Worm (Caenorhabditis elegans) whole organism, L3 larva: Measurements from ENCODE around the gene F59G1.8.

ENCODE experiments used
- R02D3.7 ChIP-seq: fragments of 150-350 bp; optimal IDR thresholded peaks from 2 replicates; lab custom pipeline; 2014; ENCODE audit warnings: missing biosample characterization, missing genetic modification characterization
- ZK546.5 ChIP-seq: sonication (generic microtip); optimal IDR thresholded peaks from 2 replicates; lab custom pipeline; 2017; ENCODE audit warnings: missing biosample characterization, missing genetic modification characterization
- aly-2 ChIP-seq: fragments of 150-350 bp; optimal IDR thresholded peaks from 2 replicates; lab custom pipeline; 2014; ENCODE audit warnings: missing biosample characterization, missing genetic modification characterization
- ama-1 ChIP-seq: fragments of 150-350 bp; optimal IDR thresholded peaks from 2 replicates; lab custom pipeline; 2018
- ceh-28 ChIP-seq: fragments of 150-350 bp; optimal IDR thresholded peaks from 2 replicates; lab custom pipeline; 2014; ENCODE audit warnings: missing biosample characterization, missing genetic modification reagents, missing genetic modification characterization
- ceh-82 ChIP-seq: fragments of 150-350 bp; optimal IDR thresholded peaks from 2 replicates; lab custom pipeline; 2014; ENCODE audit warnings: missing biosample characterization, missing genetic modification characterization
- ceh-9 ChIP-seq: sonication (generic microtip); optimal IDR thresholded peaks from 2 replicates; lab custom pipeline; 2018; ENCODE audit warnings: missing biosample characterization, missing genetic modification characterization
- daf-12 ChIP-seq: fragments of 150-350 bp; optimal IDR thresholded peaks from 2 replicates; lab custom pipeline; 2014; ENCODE audit warnings: missing biosample characterization, missing genetic modification reagents, missing genetic modification characterization
- egl-27 ChIP-seq: sonication (generic microtip); optimal IDR thresholded peaks from 4 replicates; lab custom pipeline; 2017; ENCODE audit warnings: missing biosample characterization, missing genetic modification reagents, missing genetic modification characterization
- egl-5 ChIP-seq: fragments of 150-350 bp; optimal IDR thresholded peaks from 2 replicates; lab custom pipeline; 2017; ENCODE audit warnings: missing biosample characterization, missing genetic modification reagents, missing genetic modification characterization, inconsistent platforms
- elt-2 ChIP-seq: sonication (generic microtip); optimal IDR thresholded peaks from 2 replicates; lab custom pipeline; 2016; ENCODE audit warnings: missing genetic modification reagents, mild to moderate bottlenecking, missing genetic modification characterization, missing compliant biosample characterization
- elt-3 ChIP-seq, 3 experiments: fragments of 150-350 bp in 1 of 3; sonication (generic microtip) in 2 of 3; optimal IDR thresholded peaks; 2 replicates in 2 of 3; 4 replicates in 1 of 3; lab custom pipeline; 2014 to 2017; ENCODE audit warnings: missing biosample characterization in 3 of 3, missing genetic modification characterization in 3 of 3
- eor-1 ChIP-seq, 2 experiments: fragments of 150-350 bp; optimal IDR thresholded peaks; 2 replicates each; lab custom pipeline; 2014 to 2018; ENCODE audit warnings: missing biosample characterization in 2 of 2, missing genetic modification characterization in 2 of 2
- fkh-10 ChIP-seq: sonication (generic microtip); optimal IDR thresholded peaks from 2 replicates; lab custom pipeline; 2017; ENCODE audit warnings: missing biosample characterization, missing genetic modification reagents, missing genetic modification characterization
- hmg-11 ChIP-seq: sonication (generic microtip); optimal IDR thresholded peaks from 2 replicates; lab custom pipeline; 2016; ENCODE audit warnings: missing genetic modification characterization, missing compliant biosample characterization
- jun-1 ChIP-seq: fragments of 150-350 bp; optimal IDR thresholded peaks from 2 replicates; lab custom pipeline; 2014; ENCODE audit warnings: missing biosample characterization, missing genetic modification reagents, missing genetic modification characterization
- lin-15B ChIP-seq: fragments of 150-350 bp; optimal IDR thresholded peaks from 2 replicates; lab custom pipeline; 2014; ENCODE audit warnings: missing biosample characterization, missing genetic modification characterization
- lin-39 ChIP-seq: fragments of 150-350 bp; optimal IDR thresholded peaks from 2 replicates; lab custom pipeline; 2018; ENCODE audit warnings: missing biosample characterization, missing genetic modification reagents, missing genetic modification characterization
- lsy-12 ChIP-seq: sonication (generic microtip); optimal IDR thresholded peaks from 2 replicates; lab custom pipeline; 2016; ENCODE audit warnings: mild to moderate bottlenecking, missing genetic modification characterization, missing compliant biosample characterization
- mdl-1 ChIP-seq: fragments of 150-350 bp; optimal IDR thresholded peaks from 2 replicates; lab custom pipeline; 2014; ENCODE audit warnings: missing biosample characterization, missing genetic modification characterization
- mml-1 ChIP-seq: fragments of 150-350 bp; sonication (generic microtip); optimal IDR thresholded peaks from 3 replicates; lab custom pipeline; 2014; ENCODE audit warnings: missing biosample characterization, missing genetic modification characterization
- nfya-1 ChIP-seq: sonication (generic microtip); optimal IDR thresholded peaks from 2 replicates; lab custom pipeline; 2017; ENCODE audit warnings: missing genetic modification characterization, mild to moderate bottlenecking, missing compliant biosample characterization, antibody characterized with exemption, moderate library complexity; ENCODE audit not compliant: insufficient read depth
- nhr-12 ChIP-seq: fragments of 150-350 bp; optimal IDR thresholded peaks from 2 replicates; lab custom pipeline; 2014; ENCODE audit warnings: missing biosample characterization, missing genetic modification characterization
- nhr-23 ChIP-seq: fragments of 150-350 bp; optimal IDR thresholded peaks from 2 replicates; lab custom pipeline; 2014; ENCODE audit warnings: missing biosample characterization, missing genetic modification reagents, missing genetic modification characterization
- nhr-237 ChIP-seq: fragments of 150-350 bp; optimal IDR thresholded peaks from 2 replicates; lab custom pipeline; 2014; ENCODE audit warnings: missing biosample characterization, missing genetic modification characterization
- nhr-25 ChIP-seq: sonication (generic microtip); optimal IDR thresholded peaks from 2 replicates; lab custom pipeline; 2017; ENCODE audit warnings: missing biosample characterization, missing genetic modification characterization
- nhr-28 ChIP-seq: fragments of 150-350 bp; optimal IDR thresholded peaks from 2 replicates; lab custom pipeline; 2014; ENCODE audit warnings: missing biosample characterization, missing genetic modification characterization
- nhr-43 ChIP-seq: sonication (generic microtip); optimal IDR thresholded peaks from 2 replicates; lab custom pipeline; 2016; ENCODE audit warnings: mild to moderate bottlenecking, missing genetic modification characterization, missing compliant biosample characterization; ENCODE audit not compliant: poor library complexity, severe bottlenecking
- nhr-67 ChIP-seq: fragments of 150-350 bp; optimal IDR thresholded peaks from 2 replicates; lab custom pipeline; 2014; ENCODE audit warnings: missing biosample characterization, missing genetic modification characterization
- nhr-76 ChIP-seq: fragments of 150-350 bp; sonication (generic microtip); optimal IDR thresholded peaks from 5 replicates; lab custom pipeline; 2014; ENCODE audit warnings: missing biosample characterization, missing genetic modification characterization
- pha-4 ChIP-seq: fragments of 150-350 bp; optimal IDR thresholded peaks from 2 replicates; lab custom pipeline; 2014; ENCODE audit warnings: missing biosample characterization, missing genetic modification reagents, missing genetic modification characterization
- pqm-1 ChIP-seq: fragments of 150-350 bp; optimal IDR thresholded peaks from 2 replicates; lab custom pipeline; 2017; ENCODE audit warnings: missing biosample characterization, missing genetic modification characterization, inconsistent platforms
- sea-2 ChIP-seq: fragments of 150-350 bp; sonication (generic microtip); optimal IDR thresholded peaks from 4 replicates; lab custom pipeline; 2014; ENCODE audit warnings: missing biosample characterization, missing genetic modification reagents, missing genetic modification characterization
- skn-1 ChIP-seq: fragments of 150-350 bp; optimal IDR thresholded peaks from 2 replicates; lab custom pipeline; 2014; ENCODE audit warnings: missing biosample characterization, missing genetic modification characterization
- snpc-4 ChIP-seq: fragments of 150-350 bp; optimal IDR thresholded peaks from 2 replicates; lab custom pipeline; 2014; ENCODE audit warnings: missing biosample characterization, missing genetic modification characterization
- tbx-2 ChIP-seq: sonication (generic microtip); optimal IDR thresholded peaks from 2 replicates; lab custom pipeline; 2016; ENCODE audit warnings: mild to moderate bottlenecking, missing genetic modification characterization, missing compliant biosample characterization
- unc-39 ChIP-seq: sonication (generic microtip); optimal IDR thresholded peaks from 4 replicates; lab custom pipeline; 2017; ENCODE audit warnings: missing biosample characterization, missing genetic modification characterization
- unc-62 ChIP-seq: fragments of 150-350 bp; sonication (generic microtip); optimal IDR thresholded peaks from 4 replicates; lab custom pipeline; 2014; ENCODE audit warnings: missing biosample characterization, missing genetic modification reagents, missing genetic modification characterization
- zag-1 ChIP-seq: fragments of 150-350 bp; optimal IDR thresholded peaks from 2 replicates; lab custom pipeline; 2014; ENCODE audit warnings: missing biosample characterization, missing genetic modification characterization
- ztf-11 ChIP-seq: fragments of 150-350 bp; optimal IDR thresholded peaks from 2 replicates; lab custom pipeline; 2014; ENCODE audit warnings: missing biosample characterization, missing genetic modification characterization

The F59G1.8 gene

ce11 chrII:5931109-5931508 is 24.7 kb downstream of the F59G1.8 start (continued):
- TF ChIP-seq elt-3 (tag; optimal IDR thresholded peaks at IDR 0.05; lab: Kevin White, UChicago): no peak
- no peak for TF ChIP-seq lin-39 (tag; lab: Kevin White, UChicago)
- TF ChIP-seq ZK546.5 (tag; lab: Kevin White, UChicago): no peak
- TF ChIP-seq pqm-1: no peak
- TF ChIP-seq nhr-25 (tag; lab: Kevin White, UChicago): peak; percentile 76
- TF ChIP-seq nhr-23 (tag; lab: Kevin White, UChicago): peak; percentile 68
- TF ChIP-seq nhr-12 (tag; lab: Kevin White, UChicago): no peak
- no peak for TF ChIP-seq eor-1 (tag; optimal IDR thresholded peaks at IDR 0.05; lab: Kevin White, UChicago)
- TF ChIP-seq egl-27 (tag; lab: Kevin White, UChicago): no peak
- no peak for TF ChIP-seq ceh-28
- no peak for TF ChIP-seq aly-2 (tag; lab: Kevin White, UChicago)
- peak; percentile 7 for TF ChIP-seq nfya-1 (tag; lab: Kevin White, UChicago)
- TF ChIP-seq pha-4 (tag; lab: Kevin White, UChicago): peak; percentile 75

ce11 chrII:5931904-5932764 is 25.8 kb downstream of the F59G1.8 start:
- TF ChIP-seq pqm-1: peak; percentile 85
- peak; percentile 81 for TF ChIP-seq elt-2
- TF ChIP-seq unc-39 (tag; lab: Kevin White, UChicago): no peak
- peak; percentile 20 for TF ChIP-seq nfya-1 (tag; lab: Kevin White, UChicago)
- TF ChIP-seq ZK546.5 (tag; lab: Kevin White, UChicago): no peak
- peak; percentile 30 for TF ChIP-seq pha-4 (tag; lab: Kevin White, UChicago)
- TF ChIP-seq nhr-76 (tag; lab: Kevin White, UChicago): no peak
- TF ChIP-seq jun-1 (tag; lab: Kevin White, UChicago): peak; percentile 29
- TF ChIP-seq ceh-28: peak; percentile 43
- peak; percentile 61 for TF ChIP-seq nhr-23 (tag; lab: Kevin White, UChicago)
- TF ChIP-seq nhr-237: no peak

DNA sequence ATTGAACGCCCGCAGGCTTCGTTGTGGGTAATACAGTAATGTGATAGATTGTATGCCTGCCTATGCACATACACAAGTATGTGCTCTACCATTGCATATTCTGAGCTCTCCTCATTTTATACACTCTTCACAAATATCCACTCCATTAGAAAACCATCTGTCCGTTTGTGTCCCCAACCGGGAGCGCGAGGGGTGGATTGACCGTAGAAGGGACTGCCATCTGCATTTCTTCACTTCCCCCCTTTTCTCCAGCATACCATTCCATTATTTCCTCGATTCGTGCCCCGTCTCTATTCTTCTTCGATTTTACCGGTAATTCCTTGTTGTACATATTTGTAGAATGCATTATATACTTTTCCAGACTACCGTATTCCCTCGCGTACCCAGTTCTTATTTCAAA is 26.8 kb downstream of the F59G1.8 start:
- TF ChIP-seq ZK546.5 (tag; lab: Kevin White, UChicago) (no peak), lsy-12 (no peak), ztf-11 (tag; lab: Kevin White, UChicago) (no peak), lin-39 (tag; lab: Kevin White, UChicago) (no peak), R02D3.7 (tag; lab: Kevin White, UChicago) (no peak), aly-2 (tag; lab: Kevin White, UChicago) (no peak), nhr-12 (tag; lab: Kevin White, UChicago) (no peak), nhr-23 (tag; lab: Kevin White, UChicago) (no peak), unc-62 (GFP tag; lab: Kevin White, UChicago) (no peak), nhr-28 (tag; lab: Kevin White, UChicago) (no peak), snpc-4 (tag; lab: Kevin White, UChicago) (no peak), skn-1 (no peak), mml-1 (tag; lab: Kevin White, UChicago) (no peak), nhr-67 (tag; lab: Kevin White, UChicago) (no peak)

ce11 chrII:5933962-5934422 is 27.6 kb downstream of the F59G1.8 start:
- no peak for TF ChIP-seq daf-12 (tag; lab: Kevin White, UChicago)
- no peak for TF ChIP-seq tbx-2 (tag; lab: Kevin White, UChicago)
- TF ChIP-seq nhr-67 (tag; lab: Kevin White, UChicago): no peak
- no peak for TF ChIP-seq ZK546.5 (tag; lab: Kevin White, UChicago)
- peak; percentile 9 for TF ChIP-seq egl-5 (tag; lab: Kevin White, UChicago)
- TF ChIP-seq R02D3.7 (tag; lab: Kevin White, UChicago): no peak
- peak; percentile 0 for TF ChIP-seq nfya-1 (tag; lab: Kevin White, UChicago)
- TF ChIP-seq ceh-28: peak; percentile 79
- TF ChIP-seq mml-1 (tag; lab: Kevin White, UChicago): no peak
- no peak for TF ChIP-seq lsy-12
- no peak for TF ChIP-seq nhr-43 (tag; lab: Kevin White, UChicago)
- TF ChIP-seq zag-1 (tag; lab: Kevin White, UChicago): no peak
- TF ChIP-seq ama-1: no peak
- no peak for TF ChIP-seq nhr-12 (tag; lab: Kevin White, UChicago)
- TF ChIP-seq lin-15B (tag; lab: Kevin White, UChicago): no peak
- TF ChIP-seq mdl-1 (tag; lab: Kevin White, UChicago): no peak
- TF ChIP-seq nhr-23 (tag; lab: Kevin White, UChicago): peak; percentile 3
- no peak for TF ChIP-seq nhr-28 (tag; lab: Kevin White, UChicago)
- TF ChIP-seq nhr-25 (tag; lab: Kevin White, UChicago): peak; percentile 21
- TF ChIP-seq egl-27 (tag; lab: Kevin White, UChicago): no peak
- no peak for TF ChIP-seq hmg-11 (tag; lab: Kevin White, UChicago)
- no peak for TF ChIP-seq fkh-10 (GFP tag; lab: Kevin White, UChicago)
- TF ChIP-seq nhr-237: no peak
- no peak for TF ChIP-seq ceh-9 (tag; lab: Kevin White, UChicago)
- TF ChIP-seq aly-2 (tag; lab: Kevin White, UChicago): no peak
- TF ChIP-seq sea-2: no peak
- TF ChIP-seq ceh-82 (tag; lab: Kevin White, UChicago): no peak
- TF ChIP-seq unc-39 (tag; lab: Kevin White, UChicago): no peak
- no peak for TF ChIP-seq skn-1
- TF ChIP-seq lin-39 (tag; lab: Kevin White, UChicago): no peak
